Fruit fly (Drosophila melanogaster): Measurements from ENCODE around the gene CG43349.

CG43349 gene

dm6 chr2L:1217892-1218473 lies 18.0 kb downstream of the CG43349 start (continued):
- TF ChIP-seq nau (GFP tag; optimal IDR thresholded peaks at IDR 0.05) (no peak), yki (optimal IDR thresholded peaks at IDR 0.05) (no peak), Hr3 (GFP tag; optimal IDR thresholded peaks at IDR 0.05) (peak; percentile 3), sens (GFP tag) (no peak), Ada2b (GFP tag; IDR thresholded peaks at IDR 0.05) (no peak), CG10366 (GFP tag; IDR thresholded peaks at IDR 0.05) (peak; percentile 7; the same call in 1 of the 2 replicates), jing (GFP tag; optimal IDR thresholded peaks at IDR 0.05) (no peak), YL-1 (GFP tag; optimal IDR thresholded peaks at IDR 0.05) (no peak), CG12071 (GFP tag; optimal IDR thresholded peaks at IDR 0.05) (no peak), CG9932 (GFP tag; IDR thresholded peaks at IDR 0.05) (peak; percentile 24), ci (GFP tag; IDR thresholded peaks at IDR 0.05) (peak; percentile 82), slp2 (GFP tag; optimal IDR thresholded peaks at IDR 0.05) (no peak), Atf6 (GFP tag; IDR thresholded peaks at IDR 0.05) (peak; percentile 60; the same call in 1 of the 2 replicates), CG8388 (GFP tag; optimal IDR thresholded peaks at IDR 0.05) (no peak), al (GFP tag; IDR thresholded peaks at IDR 0.05) (no peak), Sry-δ (GFP tag; optimal IDR thresholded peaks at IDR 0.05) (no peak), CG14050 (GFP tag; IDR thresholded peaks at IDR 0.05) (0 out of 3 replicates have a peak, but pooled peaks have one; percentile 10), CG2199 (GFP tag; IDR thresholded peaks at IDR 0.05) (no peak), pho (GFP tag; optimal IDR thresholded peaks at IDR 0.05) (no peak), pum (GFP tag; optimal IDR thresholded peaks at IDR 0.05) (no peak), ATbp (GFP tag; optimal IDR thresholded peaks at IDR 0.05) (peak; percentile 61), amos (GFP tag; IDR thresholded peaks at IDR 0.05; ENCODE audit: partially characterized antibody) (no peak), CG42726 (GFP tag; IDR thresholded peaks at IDR 0.05; ENCODE audit: partially characterized antibody) (no peak), PHDP (tag; optimal IDR thresholded peaks at IDR 0.05) (peak; percentile 65), grn (GFP tag; optimal IDR thresholded peaks at IDR 0.05) (no peak), CG15696 (tag; optimal IDR thresholded peaks at IDR 0.05) (no peak), CG9876 (GFP tag; optimal IDR thresholded peaks at IDR 0.05) (no peak), Hsf (GFP tag; optimal IDR thresholded peaks at IDR 0.05) (peak; percentile 33), Hey (tag; optimal IDR thresholded peaks at IDR 0.05) (no peak), kni (GFP tag; optimal IDR thresholded peaks at IDR 0.05) (no peak), chm (GFP tag; IDR thresholded peaks at IDR 0.05) (no peak), zfh2 (GFP tag; optimal IDR thresholded peaks at IDR 0.05) (no peak), CG2889 (GFP tag; IDR thresholded peaks at IDR 0.05) (no peak), CG43689 (GFP tag; IDR thresholded peaks at IDR 0.05) (peak; percentile 47; the same call in 1 of the 2 replicates), CG3163 (GFP tag; optimal IDR thresholded peaks at IDR 0.05) (no peak), Rx (GFP tag; IDR thresholded peaks at IDR 0.05) (no peak), CG9817 (tag; optimal IDR thresholded peaks at IDR 0.05) (peak; percentile 7), cato (GFP tag; optimal IDR thresholded peaks at IDR 0.05; ENCODE audit: borderline replicate concordance) (peak; percentile 29), trem (tag; optimal IDR thresholded peaks at IDR 0.05) (no peak), tll (GFP tag; optimal IDR thresholded peaks at IDR 0.05) (no peak), CG32532 (GFP tag; IDR thresholded peaks at IDR 0.05) (0 out of 2 replicates have a peak, but pooled peaks have one; percentile 15), CG10274 (GFP tag; optimal IDR thresholded peaks at IDR 0.05) (no peak), CG15269 (tag; optimal IDR thresholded peaks at IDR 0.05) (peak; percentile 48), CG13624 (GFP tag; optimal IDR thresholded peaks at IDR 0.05) (no peak), lilli (GFP tag; optimal IDR thresholded peaks at IDR 0.05) (no peak), CG4424 (GFP tag; optimal IDR thresholded peaks at IDR 0.05) (no peak), CG14860 (GFP tag; IDR thresholded peaks at IDR 0.05; ENCODE audit: partially characterized antibody) (no peak), chn (GFP tag; optimal IDR thresholded peaks at IDR 0.05) (peak; percentile 12), btn (GFP tag; optimal IDR thresholded peaks at IDR 0.05) (no peak), NC2α (GFP tag; optimal IDR thresholded peaks at IDR 0.05) (no peak), CG4282 (GFP tag; optimal IDR thresholded peaks at IDR 0.05) (no peak)

Measured in whole organism, embryonic.